Worm (Caenorhabditis elegans): ENCODE measurements around the gene K03A11.5.

- no peak for TF ChIP-seq hmg-20 (GFP tag; IDR thresholded peaks at IDR 0.05)
- TF ChIP-seq zim-3 (tag; optimal IDR thresholded peaks at IDR 0.05) = no peak
- peak; percentile 35; the same call in 1 of the 2 replicates for TF ChIP-seq B0336.3 (GFP tag; IDR thresholded peaks at IDR 0.05)
- TF ChIP-seq C06A6.2 (GFP tag; conservative IDR thresholded peaks at IDR 0.05) = no peak
- TF ChIP-seq F49E8.2 (tag; optimal IDR thresholded peaks at IDR 0.05; ENCODE audit: insufficient read depth) = no peak
- no peak for TF ChIP-seq nhr-120 (GFP tag; IDR thresholded peaks at IDR 0.05)
- TF ChIP-seq ceh-40 (GFP tag; IDR thresholded peaks at IDR 0.05) = no peak
Measured at ce11 chrX:13108664-13109063, 45.3 kb downstream of the K03A11.5 start.
